Comparison of ENCODE assay signal across 5 worm cellular contexts in the genomic region with DNA sequence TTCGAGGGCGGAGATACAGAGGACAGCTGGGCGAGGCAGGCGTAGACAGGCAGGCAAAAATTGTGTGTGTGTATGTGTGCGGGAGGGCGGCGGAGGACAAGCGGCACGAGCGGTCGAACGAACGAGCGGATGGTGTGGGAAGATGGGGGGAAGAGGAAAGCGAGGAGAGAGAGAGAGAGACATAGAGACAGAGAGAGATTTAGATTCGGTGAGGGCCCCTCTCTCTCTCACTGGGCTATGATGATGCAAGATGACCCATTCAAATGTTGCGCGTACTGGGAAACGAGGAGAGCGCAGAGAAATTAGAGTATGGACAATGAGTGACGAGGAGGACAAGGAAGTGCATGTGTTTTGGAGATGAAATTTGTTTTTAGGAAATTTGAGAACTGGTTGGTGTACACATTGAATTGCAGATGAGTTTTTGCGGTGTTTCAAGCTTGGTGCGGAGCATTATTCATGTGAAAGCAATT.
TF ChIP-seq lines count a peak whose summit lies in the region.

No protein-coding gene starts in this region.

TF ChIP-seq in whole organism, L1 larva, 84 proteins besides CTCF, POLR2A, EP300 and RAD21 (continues in another document):
- TF ChIP-seq ets-5 (GFP tag; IDR thresholded peaks at IDR 0.05; lab: Robert Waterston, UW): no peak
- no peak for TF ChIP-seq unc-62 (GFP tag; optimal IDR thresholded peaks at IDR 0.05; lab: Kevin White, UChicago)
- TF ChIP-seq unc-130 (tag; optimal IDR thresholded peaks at IDR 0.05; lab: Kevin White, UChicago): peak; percentile 15
- no peak for TF ChIP-seq sup-37 (GFP tag; optimal IDR thresholded peaks at IDR 0.05; lab: Kevin White, UChicago)
- peak; percentile 80 for TF ChIP-seq swsn-7 (tag; optimal IDR thresholded peaks at IDR 0.05; lab: Kevin White, UChicago)
- no peak for TF ChIP-seq hpl-2 (GFP tag; optimal IDR thresholded peaks at IDR 0.05; lab: Kevin White, UChicago)
- TF ChIP-seq nhr-71 (tag; optimal IDR thresholded peaks at IDR 0.05; lab: Kevin White, UChicago): peak; percentile 90
- no peak for TF ChIP-seq lin-15B (tag; optimal IDR thresholded peaks at IDR 0.05; lab: Kevin White, UChicago)
- TF ChIP-seq F16B12.6 (tag; optimal IDR thresholded peaks at IDR 0.05; lab: Kevin White, UChicago): no peak
- peak; percentile 54 for TF ChIP-seq blmp-1 (tag; optimal IDR thresholded peaks at IDR 0.05; lab: Kevin White, UChicago)
- peak; percentile 71 for TF ChIP-seq fos-1 (tag; optimal IDR thresholded peaks at IDR 0.05; lab: Kevin White, UChicago)
- peak; percentile 74 for TF ChIP-seq jun-1 (tag; optimal IDR thresholded peaks at IDR 0.05; lab: Kevin White, UChicago)
- no peak for TF ChIP-seq mab-9 (GFP tag; IDR thresholded peaks at IDR 0.05; lab: Robert Waterston, UW)
- no peak for TF ChIP-seq nhr-76 (tag; optimal IDR thresholded peaks at IDR 0.05; lab: Kevin White, UChicago)
- TF ChIP-seq C16A3.4 (tag; optimal IDR thresholded peaks at IDR 0.05; lab: Kevin White, UChicago): peak; percentile 31
- no peak for TF ChIP-seq Y116A8C.19 (tag; optimal IDR thresholded peaks at IDR 0.05; lab: Kevin White, UChicago; ENCODE audit: borderline replicate concordance)
- TF ChIP-seq nhr-28 (tag; optimal IDR thresholded peaks at IDR 0.05; lab: Kevin White, UChicago): no peak

TF ChIP-seq in whole organism, L3 larva, 47 proteins besides CTCF, POLR2A, EP300 and RAD21 (continues in another document):
- TF ChIP-seq nhr-76 (tag; optimal IDR thresholded peaks at IDR 0.05; lab: Kevin White, UChicago): no peak
- peak; percentile 7 for TF ChIP-seq daf-12 (tag; optimal IDR thresholded peaks at IDR 0.05; lab: Kevin White, UChicago)
- TF ChIP-seq egl-5 (tag; optimal IDR thresholded peaks at IDR 0.05; lab: Kevin White, UChicago): peak; percentile 4
- TF ChIP-seq nhr-25 (tag; optimal IDR thresholded peaks at IDR 0.05; lab: Kevin White, UChicago): peak; percentile 83
- TF ChIP-seq ZK546.5 (tag; optimal IDR thresholded peaks at IDR 0.05; lab: Kevin White, UChicago): no peak
- TF ChIP-seq hmg-11 (tag; optimal IDR thresholded peaks at IDR 0.05; lab: Kevin White, UChicago): peak; percentile 85
- TF ChIP-seq elt-2 (tag; optimal IDR thresholded peaks at IDR 0.05; lab: Kevin White, UChicago): no peak
- TF ChIP-seq ceh-16 (tag; optimal IDR thresholded peaks at IDR 0.05; lab: Kevin White, UChicago): no peak
- no peak for TF ChIP-seq fkh-2 (tag; optimal IDR thresholded peaks at IDR 0.05; lab: Kevin White, UChicago)
- no peak for TF ChIP-seq unc-39 (tag; optimal IDR thresholded peaks at IDR 0.05; lab: Kevin White, UChicago)
- TF ChIP-seq ceh-82 (tag; optimal IDR thresholded peaks at IDR 0.05; lab: Kevin White, UChicago): peak; percentile 10
- no peak for TF ChIP-seq ceh-9 (tag; optimal IDR thresholded peaks at IDR 0.05; lab: Kevin White, UChicago)
- no peak for TF ChIP-seq sea-2 (GFP tag; optimal IDR thresholded peaks at IDR 0.05; lab: Kevin White, UChicago)
- peak; percentile 56 for TF ChIP-seq snpc-4 (tag; optimal IDR thresholded peaks at IDR 0.05; lab: Kevin White, UChicago)
- TF ChIP-seq nhr-23 (tag; optimal IDR thresholded peaks at IDR 0.05; lab: Kevin White, UChicago): peak; percentile 94
- no peak for TF ChIP-seq nhr-77 (tag; optimal IDR thresholded peaks at IDR 0.05; lab: Kevin White, UChicago)
- no peak for TF ChIP-seq ama-1 (optimal IDR thresholded peaks at IDR 0.05; lab: Kevin White, UChicago)
- peak; percentile 90 for TF ChIP-seq tbx-2 (tag; optimal IDR thresholded peaks at IDR 0.05; lab: Kevin White, UChicago)
- peak; percentile 93 for TF ChIP-seq lin-39 (tag; optimal IDR thresholded peaks at IDR 0.05; lab: Kevin White, UChicago)

TF ChIP-seq in whole organism, early embryonic, 17 proteins besides CTCF, POLR2A, EP300 and RAD21:
- no peak for TF ChIP-seq tra-4 (tag; optimal IDR thresholded peaks at IDR 0.05; lab: Kevin White, UChicago)
- TF ChIP-seq F13C5.2 (tag; optimal IDR thresholded peaks at IDR 0.05; lab: Kevin White, UChicago): peak; percentile 83
- TF ChIP-seq ama-1 (optimal IDR thresholded peaks at IDR 0.05; lab: Kevin White, UChicago): no peak
- TF ChIP-seq hnd-1 (tag; optimal IDR thresholded peaks at IDR 0.05; lab: Kevin White, UChicago): no peak
- TF ChIP-seq hmbx-1 (tag; optimal IDR thresholded peaks at IDR 0.05; lab: Kevin White, UChicago): no peak
- peak; percentile 50 for TF ChIP-seq sea-1 (GFP tag; conservative IDR thresholded peaks at IDR 0.05; lab: Robert Waterston, UW)
- TF ChIP-seq tbx-11 (GFP tag; IDR thresholded peaks at IDR 0.05; lab: Robert Waterston, UW): peak; percentile 53; the same call in 1 of the 2 replicates
- no peak for TF ChIP-seq ceh-36 (tag; optimal IDR thresholded peaks at IDR 0.05; lab: Kevin White, UChicago)
- TF ChIP-seq aly-1 (tag; optimal IDR thresholded peaks at IDR 0.05; lab: Kevin White, UChicago): peak; percentile 77
- TF ChIP-seq hmg-4 (GFP tag; optimal IDR thresholded peaks at IDR 0.05; lab: Kevin White, UChicago): peak; percentile 94
- TF ChIP-seq scrt-1 (GFP tag; IDR thresholded peaks at IDR 0.05; lab: Robert Waterston, UW): no peak
- TF ChIP-seq B0310.2 (tag; optimal IDR thresholded peaks at IDR 0.05; lab: Kevin White, UChicago): peak; percentile 64
- TF ChIP-seq ceh-13 (GFP tag; optimal IDR thresholded peaks at IDR 0.05; lab: Kevin White, UChicago): no peak
- TF ChIP-seq ets-7 (tag; optimal IDR thresholded peaks at IDR 0.05; lab: Kevin White, UChicago): peak; percentile 66
- TF ChIP-seq flt-1 (GFP tag; IDR thresholded peaks at IDR 0.05; lab: Robert Waterston, UW): peak; percentile 22; the same call in 1 of the 2 replicates
- peak; percentile 51 for TF ChIP-seq pes-1 (GFP tag; IDR thresholded peaks at IDR 0.05; lab: Robert Waterston, UW)
- TF ChIP-seq tbx-37 (GFP tag; conservative IDR thresholded peaks at IDR 0.05; lab: Robert Waterston, UW): no peak

TF ChIP-seq in whole organism, midembryonic, 9 proteins besides CTCF, POLR2A, EP300 and RAD21:
- TF ChIP-seq tab-1 (GFP tag; IDR thresholded peaks at IDR 0.05; lab: Robert Waterston, UW) (peak; percentile 51; the same call in 1 of the 2 replicates), klf-2 (GFP tag; conservative IDR thresholded peaks at IDR 0.05; lab: Robert Waterston, UW) (no peak), cog-1 (tag; optimal IDR thresholded peaks at IDR 0.05; lab: Kevin White, UChicago) (peak; percentile 98), T22C8.4 (GFP tag; IDR thresholded peaks at IDR 0.05; lab: Robert Waterston, UW) (peak; percentile 31; the same call in 1 of the 2 replicates), ztf-29 (GFP tag; IDR thresholded peaks at IDR 0.05; lab: Robert Waterston, UW) (peak; percentile 5; the same call in 1 of the 2 replicates), med-1 (GFP tag; optimal IDR thresholded peaks at IDR 0.05; lab: Kevin White, UChicago; ENCODE audit: insufficient read depth) (no peak), ztf-23 (GFP tag; IDR thresholded peaks at IDR 0.05; lab: Robert Waterston, UW) (peak; percentile 46; the same call in 1 of the 2 replicates), flt-1 (GFP tag; IDR thresholded peaks at IDR 0.05; lab: Robert Waterston, UW) (peak; percentile 76), ref-1 (GFP tag; conservative IDR thresholded peaks at IDR 0.05; lab: Robert Waterston, UW) (no peak)

TF ChIP-seq in whole organism, young adult, 124 proteins besides CTCF, POLR2A, EP300 and RAD21 (continues in another document):
- no peak for TF ChIP-seq snpc-1.1 (tag; optimal IDR thresholded peaks at IDR 0.05; lab: Kevin White, UChicago; ENCODE audit: insufficient read depth)
- no peak for TF ChIP-seq let-526 (GFP tag; IDR thresholded peaks at IDR 0.05; lab: Robert Waterston, UW)
- peak; percentile 21 for TF ChIP-seq ztf-18 (tag; optimal IDR thresholded peaks at IDR 0.05; lab: Kevin White, UChicago)
- no peak for TF ChIP-seq mes-4 (tag; optimal IDR thresholded peaks at IDR 0.05; lab: Kevin White, UChicago)
- no peak for TF ChIP-seq madf-10 (tag; optimal IDR thresholded peaks at IDR 0.05; lab: Kevin White, UChicago)
- TF ChIP-seq mcd-1 (GFP tag; IDR thresholded peaks at IDR 0.05; lab: Robert Waterston, UW): 0 out of 2 replicates have a peak, but pooled peaks have one; percentile 18
- TF ChIP-seq K11D2.4 (GFP tag; IDR thresholded peaks at IDR 0.05; lab: Robert Waterston, UW): 0 out of 2 replicates have a peak, but pooled peaks have one; percentile 24
- TF ChIP-seq Y95B8A.8 (GFP tag; IDR thresholded peaks at IDR 0.05; lab: Robert Waterston, UW): no peak
- no peak for TF ChIP-seq F57C9.4 (tag; optimal IDR thresholded peaks at IDR 0.05; lab: Kevin White, UChicago)
- no peak for TF ChIP-seq snpc-4 (GFP tag; optimal IDR thresholded peaks at IDR 0.05; lab: Kevin White, UChicago)
- peak in 1 of 4 experiments; percentile 31 for TF ChIP-seq snpc-4 (tag; optimal IDR thresholded peaks at IDR 0.05; lab: Kevin White, UChicago)
- peak; percentile 75 for TF ChIP-seq K12H6.12 (tag; optimal IDR thresholded peaks at IDR 0.05; lab: Kevin White, UChicago)
- TF ChIP-seq madf-8 (GFP tag; conservative IDR thresholded peaks at IDR 0.05; lab: Robert Waterston, UW): no peak
- TF ChIP-seq B0336.3 (GFP tag; IDR thresholded peaks at IDR 0.05; lab: Robert Waterston, UW): peak; percentile 40; the same call in 1 of the 2 replicates
- peak; percentile 59 for TF ChIP-seq die-1 (tag; optimal IDR thresholded peaks at IDR 0.05; lab: Kevin White, UChicago)
- no peak for TF ChIP-seq bed-2 (GFP tag; IDR thresholded peaks at IDR 0.05; lab: Robert Waterston, UW)
- peak; percentile 50; the same call in 1 of the 2 replicates for TF ChIP-seq dox-1 (GFP tag; IDR thresholded peaks at IDR 0.05; lab: Robert Waterston, UW)
- TF ChIP-seq cebp-1 (GFP tag; IDR thresholded peaks at IDR 0.05; lab: Robert Waterston, UW): no peak
- TF ChIP-seq cebp-1 (tag; optimal IDR thresholded peaks at IDR 0.05; lab: Kevin White, UChicago): no peak
- peak; percentile 25; the same call in 1 of the 2 replicates for TF ChIP-seq lin-26 (GFP tag; IDR thresholded peaks at IDR 0.05; lab: Robert Waterston, UW)
- TF ChIP-seq egrh-3 (GFP tag; IDR thresholded peaks at IDR 0.05; lab: Robert Waterston, UW): peak; percentile 74
- 0 out of 2 replicates have a peak, but pooled peaks have one; percentile 23 for TF ChIP-seq C06A6.2 (GFP tag; conservative IDR thresholded peaks at IDR 0.05; lab: Robert Waterston, UW)
- no peak for TF ChIP-seq T07F8.4 (tag; optimal IDR thresholded peaks at IDR 0.05; lab: Kevin White, UChicago)
- TF ChIP-seq ZK185.1 (tag; optimal IDR thresholded peaks at IDR 0.05; lab: Kevin White, UChicago; ENCODE audit: poor library complexity, severe bottlenecking): peak; percentile 26
- TF ChIP-seq cebp-2 (GFP tag; IDR thresholded peaks at IDR 0.05; lab: Robert Waterston, UW): no peak
- TF ChIP-seq ceh-27 (GFP tag; optimal IDR thresholded peaks at IDR 0.05; lab: Kevin White, UChicago): peak; percentile 80
- TF ChIP-seq bed-1 (GFP tag; IDR thresholded peaks at IDR 0.05; lab: Robert Waterston, UW): no peak
- TF ChIP-seq somi-1 (GFP tag; optimal IDR thresholded peaks at IDR 0.05; lab: Kevin White, UChicago): peak; percentile 13
- TF ChIP-seq unc-130 (GFP tag; optimal IDR thresholded peaks at IDR 0.05; lab: Kevin White, UChicago): no peak
- TF ChIP-seq attf-5 (GFP tag; optimal IDR thresholded peaks at IDR 0.05; lab: Kevin White, UChicago): peak; percentile 9
